Fruit fly (Drosophila melanogaster) whole organism, embryonic: ENCODE data around the gene RpS12.
A peak's percentile ranks its signal among the peaks of the same experiment; 100 is the strongest.

Experiments
- Asciz ChIP-seq: fragments of 200-800 bp; sonication (Bioruptor generic); optimal IDR thresholded peaks from 2 replicates; lab custom pipeline; 2017; ENCODE audit warnings: missing biosample characterization, mild to moderate bottlenecking, missing genetic modification characterization, missing genetic modification reagents
- Bdp1 ChIP-seq: fragments of 200-800 bp; sonication (Bioruptor generic); optimal IDR thresholded peaks from 3 replicates; lab custom pipeline; 2016; ENCODE audit warnings: missing biosample characterization, missing genetic modification characterization
- Bteb2 ChIP-seq: fragments of 200-800 bp; sonication (Bioruptor generic); optimal IDR thresholded peaks from 2 replicates; lab custom pipeline; 2016; ENCODE audit warnings: missing biosample characterization, missing genetic modification characterization
- CG10431 ChIP-seq: fragments of 200-800 bp; sonication (Bioruptor generic); optimal IDR thresholded peaks from 3 replicates; lab custom pipeline; 2018; ENCODE audit warnings: missing biosample characterization, mild to moderate bottlenecking, missing genetic modification characterization
- CG10565 ChIP-seq: fragments of 200-800 bp; sonication (Bioruptor generic); optimal IDR thresholded peaks from 3 replicates; lab custom pipeline; 2016; ENCODE audit warnings: missing biosample characterization, mild to moderate bottlenecking, missing genetic modification characterization
- CG13775 ChIP-seq: fragments of 200-800 bp; sonication (Bioruptor generic); optimal IDR thresholded peaks from 3 replicates; lab custom pipeline; 2017; ENCODE audit warnings: missing biosample characterization, mild to moderate bottlenecking, missing genetic modification characterization
- CG17328 ChIP-seq: fragments of 200-800 bp; sonication (Bioruptor generic); IDR thresholded peaks from 2 replicates; pipeline ENCODE4 v1.3.6; 2022; ENCODE audit warnings: missing biosample characterization, missing genetic modification characterization
- CG2875 ChIP-seq: fragments of 200-800 bp; sonication (Bioruptor generic); optimal IDR thresholded peaks from 2 replicates; lab custom pipeline; 2017; ENCODE audit warnings: missing biosample characterization, mild to moderate bottlenecking, missing genetic modification characterization, missing genetic modification reagents
- CG2889 ChIP-seq: fragments of 200-800 bp; sonication (Bioruptor generic); IDR thresholded peaks from 3 replicates; pipeline ENCODE4 v1.3.6; 2022; ENCODE audit warnings: missing biosample characterization, missing genetic modification characterization
- CG31441 ChIP-seq: fragments of 200-800 bp; sonication (Bioruptor generic); IDR thresholded peaks from 2 replicates; pipeline ENCODE4 v1.3.6; 2022; ENCODE audit warnings: missing biosample characterization, missing genetic modification characterization
- CG6254 ChIP-seq: fragments of 200-800 bp; sonication (Bioruptor generic); optimal IDR thresholded peaks from 3 replicates; lab custom pipeline; 2017; ENCODE audit warnings: mild to moderate bottlenecking, missing biosample characterization, missing genetic modification reagents, missing genetic modification characterization
- CG6854 ChIP-seq: fragments of 200-800 bp; sonication (Bioruptor generic); optimal IDR thresholded peaks from 3 replicates; lab custom pipeline; 2017; ENCODE audit warnings: missing biosample characterization, mild to moderate bottlenecking, missing genetic modification characterization
- CG7928 ChIP-seq: fragments of 200-800 bp; sonication (Bioruptor generic); optimal IDR thresholded peaks from 2 replicates; lab custom pipeline; 2017; ENCODE audit warnings: missing biosample characterization, mild to moderate bottlenecking, missing genetic modification characterization
- CG8359 ChIP-seq: fragments of 200-800 bp; sonication (Bioruptor generic); optimal IDR thresholded peaks from 2 replicates; lab custom pipeline; 2017; ENCODE audit warnings: missing biosample characterization, mild to moderate bottlenecking, missing genetic modification characterization, borderline replicate concordance
- Dip3 ChIP-seq: fragments of 200-800 bp; sonication (Bioruptor generic); optimal IDR thresholded peaks from 3 replicates; lab custom pipeline; 2016; ENCODE audit warnings: missing biosample characterization, missing genetic modification characterization
- Dll ChIP-seq: fragments of 200-800 bp; sonication (Bioruptor generic); IDR thresholded peaks from 4 replicates; pipeline ENCODE4 v1.3.6; 2022; ENCODE audit warnings: missing biosample characterization, missing genetic modification characterization; ENCODE audit not compliant: partially characterized antibody
- Dref ChIP-seq: fragments of 200-800 bp; sonication (Bioruptor generic); IDR thresholded peaks from 2 replicates; pipeline ENCODE4 v1.3.6; 2022; ENCODE audit warnings: missing biosample characterization, missing genetic modification characterization
- Drgx ChIP-seq: fragments of 200-800 bp; sonication (Bioruptor generic); IDR thresholded peaks from 2 replicates; pipeline ENCODE4 v1.3.6; 2022; ENCODE audit warnings: missing biosample characterization, missing genetic modification characterization
- Ets97D ChIP-seq: fragments of 200-800 bp; sonication (Bioruptor generic); optimal IDR thresholded peaks from 3 replicates; lab custom pipeline; 2016; ENCODE audit warnings: missing biosample characterization, missing genetic modification characterization
- Fer1 ChIP-seq: fragments of 200-800 bp; sonication (Bioruptor generic); optimal IDR thresholded peaks from 2 replicates; lab custom pipeline; 2017; ENCODE audit warnings: missing biosample characterization, mild to moderate bottlenecking, missing genetic modification characterization
- HLH4C ChIP-seq: fragments of 200-800 bp; sonication (Bioruptor generic); IDR thresholded peaks from 3 replicates; pipeline ENCODE4 v1.3.6; 2022; ENCODE audit warnings: missing biosample characterization, missing genetic modification characterization; ENCODE audit not compliant: partially characterized antibody
- HLH54F ChIP-seq: fragments of 200-800 bp; sonication (Bioruptor generic); optimal IDR thresholded peaks from 3 replicates; lab custom pipeline; 2016; ENCODE audit warnings: missing biosample characterization, missing genetic modification characterization
- Hr3 ChIP-seq: fragments of 200-800 bp; sonication (Bioruptor generic); optimal IDR thresholded peaks from 3 replicates; lab custom pipeline; 2016; ENCODE audit warnings: missing biosample characterization, missing genetic modification characterization
- MTF-1 ChIP-seq: fragments of 200-800 bp; sonication (Bioruptor generic); optimal IDR thresholded peaks from 2 replicates; lab custom pipeline; 2018; ENCODE audit warnings: missing biosample characterization, mild to moderate bottlenecking, missing genetic modification characterization, borderline replicate concordance
- Mad ChIP-seq: fragments of 200-800 bp; sonication (Bioruptor generic); optimal IDR thresholded peaks from 2 replicates; lab custom pipeline; 2016; ENCODE audit warnings: missing biosample characterization, missing genetic modification characterization
- Mes4 ChIP-seq: fragments of 200-800 bp; sonication (Bioruptor generic); optimal IDR thresholded peaks from 2 replicates; lab custom pipeline; 2016; ENCODE audit warnings: missing biosample characterization, missing genetic modification characterization
- NC2α ChIP-seq: fragments of 200-800 bp; sonication (Bioruptor generic); optimal IDR thresholded peaks from 2 replicates; lab custom pipeline; 2016; ENCODE audit warnings: missing biosample characterization, missing genetic modification characterization
- NK7.1 ChIP-seq: fragments of 200-800 bp; sonication (Bioruptor generic); optimal IDR thresholded peaks from 3 replicates; lab custom pipeline; 2016; ENCODE audit warnings: missing biosample characterization, missing genetic modification characterization
- Neu2 ChIP-seq: fragments of 200-800 bp; sonication (Bioruptor generic); optimal IDR thresholded peaks from 3 replicates; lab custom pipeline; 2016; ENCODE audit warnings: missing biosample characterization, missing genetic modification characterization, borderline replicate concordance
- Oaz ChIP-seq: fragments of 200-800 bp; sonication (Bioruptor generic); IDR thresholded peaks from 2 replicates; pipeline ENCODE4 v1.3.6; 2022; ENCODE audit warnings: missing biosample characterization, missing genetic modification characterization
- Pdp1 ChIP-seq, 2 experiments: fragments of 200-800 bp; sonication (Bioruptor generic); optimal IDR thresholded peaks; 3 replicates each; lab custom pipeline; 2016; ENCODE audit warnings: missing biosample characterization in 2 of 2, missing genetic modification characterization in 2 of 2, mild to moderate bottlenecking in 1 of 2, moderate library complexity in 1 of 2
- Sin3A ChIP-seq: fragments of >200 bp; optimal IDR thresholded peaks from 2 replicates; lab custom pipeline; 2018
- Sry-β ChIP-seq: fragments of 200-800 bp; sonication (Bioruptor generic); optimal IDR thresholded peaks from 2 replicates; lab custom pipeline; 2018; ENCODE audit warnings: missing biosample characterization, mild to moderate bottlenecking, missing genetic modification characterization, moderate library complexity
- Stat92E ChIP-seq, 3 experiments: fragments of >200 bp in 2 of 3; fragments of 200-800 bp in 1 of 3; sonication (Bioruptor generic) in 1 of 3; optimal IDR thresholded peaks; 2 replicates each; lab custom pipeline; 2017 to 2019; ENCODE audit warnings: missing biosample characterization in 3 of 3, missing genetic modification characterization in 3 of 3, mild to moderate bottlenecking in 1 of 3, moderate library complexity in 1 of 3
- bab2 ChIP-seq: fragments of 200-800 bp; sonication (Bioruptor generic); optimal IDR thresholded peaks from 2 replicates; lab custom pipeline; 2016; ENCODE audit warnings: missing biosample characterization, missing genetic modification characterization
- br ChIP-seq: fragments of >200 bp; optimal IDR thresholded peaks from 2 replicates; lab custom pipeline; 2017
- chinmo ChIP-seq: fragments of 200-800 bp; sonication (Bioruptor generic); IDR thresholded peaks from 4 replicates; pipeline ENCODE4 v1.3.6; 2022; ENCODE audit warnings: missing biosample characterization, missing genetic modification characterization; ENCODE audit not compliant: partially characterized antibody
- cwo ChIP-seq: fragments of 200-800 bp; sonication (Bioruptor generic); optimal IDR thresholded peaks from 3 replicates; lab custom pipeline; 2017; ENCODE audit warnings: missing biosample characterization, missing genetic modification characterization, mild to moderate bottlenecking, moderate library complexity, missing genetic modification reagents
- fd96Cb ChIP-seq: fragments of 200-800 bp; sonication (Bioruptor generic); optimal IDR thresholded peaks from 2 replicates; lab custom pipeline; 2018; ENCODE audit warnings: missing biosample characterization, mild to moderate bottlenecking, missing genetic modification characterization, moderate library complexity
- fu2 ChIP-seq: fragments of 200-800 bp; sonication (Bioruptor generic); optimal IDR thresholded peaks from 2 replicates; lab custom pipeline; 2016; ENCODE audit warnings: missing biosample characterization, missing genetic modification characterization
- gce ChIP-seq: fragments of 200-800 bp; sonication (Bioruptor generic); IDR thresholded peaks from 3 replicates; pipeline ENCODE4 v1.3.6; 2022; ENCODE audit warnings: missing biosample characterization, missing genetic modification characterization
- jumu ChIP-seq: fragments of 200-800 bp; sonication (Bioruptor generic); optimal IDR thresholded peaks from 3 replicates; lab custom pipeline; 2016; ENCODE audit warnings: missing biosample characterization, missing genetic modification characterization
- lab ChIP-seq: fragments of 200-800 bp; sonication (Bioruptor generic); optimal IDR thresholded peaks from 3 replicates; lab custom pipeline; 2017; ENCODE audit warnings: missing biosample characterization, missing genetic modification characterization, mild to moderate bottlenecking, moderate library complexity, missing genetic modification reagents
- mam ChIP-seq: fragments of 200-800 bp; sonication (Bioruptor generic); optimal IDR thresholded peaks from 3 replicates; lab custom pipeline; 2016; ENCODE audit warnings: missing biosample characterization, missing genetic modification characterization
- nerfin-1 ChIP-seq: fragments of 200-800 bp; sonication (Bioruptor generic); optimal IDR thresholded peaks from 3 replicates; lab custom pipeline; 2019; ENCODE audit warnings: missing biosample characterization, mild to moderate bottlenecking, missing genetic modification characterization, moderate library complexity
- pfk ChIP-seq: fragments of 200-800 bp; sonication (Bioruptor generic); optimal IDR thresholded peaks from 2 replicates; lab custom pipeline; 2018; ENCODE audit warnings: missing biosample characterization, mild to moderate bottlenecking, missing genetic modification characterization, moderate library complexity
- shn ChIP-seq: fragments of 200-800 bp; sonication (Bioruptor generic); optimal IDR thresholded peaks from 3 replicates; lab custom pipeline; 2016; ENCODE audit warnings: missing biosample characterization, missing genetic modification characterization
- sima ChIP-seq: fragments of 200-800 bp; sonication (Bioruptor generic); optimal IDR thresholded peaks from 2 replicates; lab custom pipeline; 2016; ENCODE audit warnings: missing biosample characterization, missing genetic modification characterization
- slp2 ChIP-seq: fragments of 200-800 bp; sonication (Bioruptor generic); optimal IDR thresholded peaks from 2 replicates; lab custom pipeline; 2016; ENCODE audit warnings: missing biosample characterization, missing genetic modification characterization
- sob ChIP-seq: fragments of 200-800 bp; sonication (Bioruptor generic); IDR thresholded peaks from 2 replicates; pipeline ENCODE4 v1.3.6; 2022; ENCODE audit warnings: missing biosample characterization, missing genetic modification characterization
- tio ChIP-seq: fragments of 200-800 bp; sonication (Bioruptor generic); optimal IDR thresholded peaks from 2 replicates; lab custom pipeline; 2017; ENCODE audit warnings: missing biosample characterization, missing genetic modification characterization, inconsistent platforms
- ttk ChIP-seq: fragments of 200-800 bp; sonication (Bioruptor generic); IDR thresholded peaks from 2 replicates; pipeline ENCODE4 v2.1.2; 2022; ENCODE audit warnings: missing biosample characterization, missing genetic modification characterization

RpS12 gene

DNA sequence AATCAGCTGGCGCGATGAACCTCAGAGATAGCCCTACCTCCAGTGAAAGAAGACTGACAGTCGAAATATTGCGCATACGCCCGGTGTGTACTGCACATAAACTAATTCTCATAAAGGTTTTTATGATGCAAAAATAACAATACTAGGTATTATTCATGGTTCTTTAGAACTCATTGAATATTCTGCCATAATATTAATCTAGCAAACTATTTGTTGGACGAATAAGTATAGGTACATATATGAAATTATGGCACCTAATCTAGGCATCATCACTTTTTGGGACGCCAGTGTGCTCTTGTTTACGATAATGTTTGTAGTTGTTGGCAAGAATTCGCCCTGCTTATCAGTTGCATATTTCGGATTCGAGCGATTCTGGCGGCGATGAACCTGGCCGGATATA is 1.4 kb upstream of the RpS12 start (continued):
- TF ChIP-seq br (lab: Kevin White, UChicago) (no peak), CG10431 (GFP tag; lab: Kevin White, UChicago) (no peak), CG7928 (GFP tag; lab: Kevin White, UChicago) (no peak), NK7.1 (GFP tag; lab: Kevin White, UChicago) (no peak), CG6254 (no peak), bab2 (GFP tag; lab: Kevin White, UChicago) (no peak), NC2α (GFP tag; lab: Kevin White, UChicago) (no peak), Bdp1 (GFP tag; lab: Kevin White, UChicago) (no peak), Bteb2 (no peak), fu2 (GFP tag; lab: Kevin White, UChicago) (no peak), pfk (no peak), Sin3A (lab: Kevin White, UChicago) (no peak), HLH54F (GFP tag; lab: Kevin White, UChicago) (no peak), Pdp1 (GFP tag; optimal IDR thresholded peaks at IDR 0.05; lab: Kevin White, UChicago) (no peak), Sry-β (GFP tag; lab: Kevin White, UChicago) (no peak), sob (GFP tag; lab: Robert Waterston, UW) (no peak), chinmo (GFP tag; lab: Robert Waterston, UW) (no peak), jumu (GFP tag; lab: Kevin White, UChicago) (peak; percentile 7), HLH4C (GFP tag; lab: Robert Waterston, UW) (no peak), Neu2 (no peak), CG2889 (GFP tag; lab: Robert Waterston, UW) (no peak), Fer1 (GFP tag; lab: Kevin White, UChicago) (peak; percentile 29), Asciz (GFP tag; lab: Kevin White, UChicago) (no peak), cwo (GFP tag; lab: Kevin White, UChicago) (no peak), MTF-1 (no peak), Ets97D (GFP tag; lab: Kevin White, UChicago) (no peak), sima (GFP tag; lab: Kevin White, UChicago) (no peak), ttk (GFP tag; lab: Robert Waterston, UW) (no peak), CG10565 (GFP tag; lab: Kevin White, UChicago) (no peak), lab (GFP tag; lab: Kevin White, UChicago) (peak; percentile 30), Mad (GFP tag; lab: Kevin White, UChicago) (no peak), slp2 (GFP tag; lab: Kevin White, UChicago) (no peak), tio (GFP tag; lab: Kevin White, UChicago) (no peak), Hr3 (GFP tag; lab: Kevin White, UChicago) (no peak), Drgx (GFP tag; lab: Robert Waterston, UW) (peak; percentile 47; the same call in 1 of the 2 replicates), CG13775 (GFP tag; lab: Kevin White, UChicago) (no peak), Dll (GFP tag; lab: Robert Waterston, UW) (no peak), CG6854 (no peak), CG8359 (GFP tag; lab: Kevin White, UChicago) (no peak), CG17328 (GFP tag; lab: Robert Waterston, UW) (no peak), CG31441 (no peak), gce (GFP tag; lab: Robert Waterston, UW) (no peak), Stat92E (GFP tag; optimal IDR thresholded peaks at IDR 0.05; lab: Kevin White, UChicago) (no peak), nerfin-1 (tag; lab: Kevin White, UChicago) (no peak), CG2875 (GFP tag; lab: Kevin White, UChicago) (no peak), Oaz (GFP tag; lab: Robert Waterston, UW) (no peak), Mes4 (GFP tag; lab: Kevin White, UChicago) (no peak), Dip3 (no peak), shn (GFP tag; lab: Kevin White, UChicago) (no peak), Dref (no peak), fd96Cb (tag; lab: Kevin White, UChicago) (no peak), mam (GFP tag; lab: Kevin White, UChicago) (peak; percentile 42)
